Worm (Caenorhabditis elegans): Measurements from ENCODE around the gene Y54G2A.73.

The Y54G2A.73 gene

DNA sequence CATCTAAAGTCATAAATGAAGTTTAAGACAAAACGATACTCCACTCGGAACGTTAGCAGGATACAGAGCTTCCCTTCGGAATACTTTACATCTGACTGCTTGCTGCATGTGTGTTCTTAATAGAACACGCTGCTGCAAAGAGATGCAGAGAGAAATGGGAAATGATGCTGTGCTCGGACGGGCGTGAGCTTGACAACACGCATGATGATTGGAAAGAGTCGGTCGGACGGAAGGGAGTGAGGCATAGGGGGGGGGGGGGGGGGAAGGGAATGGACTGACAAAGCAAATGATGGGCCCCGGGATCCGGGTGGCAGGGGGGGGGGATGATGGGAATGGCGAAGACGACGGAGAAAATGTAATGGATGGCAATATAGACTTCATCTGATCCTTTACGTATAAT lies 11.4 kb downstream of the Y54G2A.73 start:
- TF ChIP-seq nfya-1 (tag; optimal IDR thresholded peaks at IDR 0.05; ENCODE audit: insufficient read depth) (peak; percentile 68), ama-1 (optimal IDR thresholded peaks at IDR 0.05) (no peak), nhr-43 (tag; optimal IDR thresholded peaks at IDR 0.05; ENCODE audit: poor library complexity, severe bottlenecking) (no peak)

DNA sequence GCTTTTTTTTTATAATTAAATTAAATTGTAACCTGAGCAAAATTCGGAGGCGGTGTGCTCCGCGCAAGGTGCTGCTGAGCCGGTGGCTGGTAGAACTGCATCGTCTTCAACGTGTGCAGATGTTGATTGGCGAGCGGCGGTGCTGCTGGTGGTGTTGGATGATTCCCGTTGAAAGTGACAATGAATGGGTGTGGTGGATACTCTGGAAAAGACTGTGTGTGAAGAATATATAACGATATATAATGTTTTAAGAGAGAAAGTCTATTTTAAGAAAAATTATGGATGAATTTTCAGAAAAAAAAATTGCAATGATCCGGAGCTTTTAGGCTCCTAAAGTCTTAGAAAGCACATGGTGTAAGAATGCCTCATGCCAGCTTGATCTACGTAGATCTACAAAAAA lies 13.3 kb downstream of the Y54G2A.73 start, which contains the start of gene Y54G2A.26:
Gene Y54G2A.26 (minus strand): TSS at position 101 of the 400 bp plus-strand sequence.
- no peak for TF ChIP-seq jun-1 (tag; optimal IDR thresholded peaks at IDR 0.05)
- TF ChIP-seq sea-2 (GFP tag; optimal IDR thresholded peaks at IDR 0.05) = no peak
- no peak for TF ChIP-seq nhr-25 (tag; optimal IDR thresholded peaks at IDR 0.05)
- TF ChIP-seq egl-27 (tag; optimal IDR thresholded peaks at IDR 0.05) = no peak

DNA sequence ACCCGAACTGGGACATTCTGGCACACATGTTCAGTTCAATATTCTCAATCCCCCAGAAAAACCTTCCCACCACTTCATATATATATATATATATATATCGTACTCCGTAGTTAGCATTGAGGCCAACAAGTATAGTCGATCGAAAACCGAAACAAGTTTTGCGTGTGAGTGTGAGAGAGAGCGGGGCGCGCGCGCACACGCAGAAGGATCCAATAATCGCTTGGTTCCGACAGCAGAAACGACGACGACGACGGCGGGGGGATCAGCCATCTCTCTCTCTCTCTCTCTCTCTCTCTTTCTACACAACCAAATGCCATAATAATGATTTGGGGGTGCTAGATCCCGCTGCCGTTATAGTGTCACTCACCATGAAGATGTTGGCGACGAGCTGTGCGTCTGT lies 13.8 kb downstream of the Y54G2A.73 start:
- TF ChIP-seq nfya-1 (tag; optimal IDR thresholded peaks at IDR 0.05; ENCODE audit: insufficient read depth) = peak; percentile 17
- TF ChIP-seq nhr-25 (tag; optimal IDR thresholded peaks at IDR 0.05) = no peak
- no peak for TF ChIP-seq lsy-12 (tag; optimal IDR thresholded peaks at IDR 0.05)
- TF ChIP-seq eor-1 (tag; optimal IDR thresholded peaks at IDR 0.05) = no peak
- no peak for TF ChIP-seq ceh-28 (tag; optimal IDR thresholded peaks at IDR 0.05)
- no peak for TF ChIP-seq lin-15B (tag; optimal IDR thresholded peaks at IDR 0.05)
- peak; percentile 43 for TF ChIP-seq lin-39 (tag; optimal IDR thresholded peaks at IDR 0.05)

DNA sequence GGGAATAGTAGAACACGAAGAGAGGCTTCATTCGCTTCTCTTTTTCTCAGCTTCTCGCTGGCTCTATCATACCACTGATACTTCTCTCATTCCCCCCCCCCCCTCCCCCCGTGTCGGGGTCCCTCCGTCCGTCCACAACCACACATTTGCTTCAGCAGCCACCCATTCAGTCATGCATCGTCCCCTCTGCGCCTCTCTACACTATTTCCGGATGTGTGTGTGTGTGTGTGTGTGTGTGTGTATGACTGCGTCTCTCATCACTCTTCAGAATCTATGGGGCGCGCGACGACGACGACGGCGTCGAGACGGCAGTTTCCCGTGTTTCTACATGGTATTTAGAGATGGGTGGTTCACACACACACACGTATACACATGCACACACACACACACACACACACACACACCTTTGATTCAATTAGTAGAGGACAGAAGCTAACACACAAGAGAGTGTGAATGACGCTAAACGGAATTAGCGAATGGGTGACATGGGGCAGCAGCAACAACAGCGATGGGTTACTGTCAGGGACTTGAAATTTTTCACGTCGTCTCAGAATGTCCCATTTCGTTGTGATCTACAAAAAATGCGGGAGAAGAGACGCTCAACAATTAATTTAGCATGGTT lies 15.3 kb downstream of the Y54G2A.73 start:
- TF ChIP-seq nhr-25 (tag; optimal IDR thresholded peaks at IDR 0.05) (peak; percentile 40), nhr-76 (tag; optimal IDR thresholded peaks at IDR 0.05) (no peak), elt-1 (tag; optimal IDR thresholded peaks at IDR 0.05) (no peak), nhr-28 (tag; optimal IDR thresholded peaks at IDR 0.05) (no peak), hmg-11 (tag; optimal IDR thresholded peaks at IDR 0.05) (peak; percentile 93), sea-2 (GFP tag; optimal IDR thresholded peaks at IDR 0.05) (no peak), nfya-1 (tag; optimal IDR thresholded peaks at IDR 0.05; ENCODE audit: insufficient read depth) (peak; percentile 82), tbx-2 (tag; optimal IDR thresholded peaks at IDR 0.05) (no peak), unc-62 (GFP tag; optimal IDR thresholded peaks at IDR 0.05) (peak; percentile 0), ceh-28 (tag; optimal IDR thresholded peaks at IDR 0.05) (no peak), pqm-1 (tag; optimal IDR thresholded peaks at IDR 0.05) (no peak), zag-1 (tag; optimal IDR thresholded peaks at IDR 0.05) (peak; percentile 60), nhr-23 (tag; optimal IDR thresholded peaks at IDR 0.05) (no peak), eor-1 (tag; optimal IDR thresholded peaks at IDR 0.05) (no peak), ceh-82 (tag; optimal IDR thresholded peaks at IDR 0.05) (peak; percentile 0), mml-1 (tag; optimal IDR thresholded peaks at IDR 0.05) (no peak), fkh-10 (GFP tag; optimal IDR thresholded peaks at IDR 0.05) (peak; percentile 24), skn-1 (tag; optimal IDR thresholded peaks at IDR 0.05) (peak; percentile 11), ztf-11 (tag; optimal IDR thresholded peaks at IDR 0.05) (no peak), pha-4 (tag; optimal IDR thresholded peaks at IDR 0.05) (peak; percentile 21), nhr-12 (tag; optimal IDR thresholded peaks at IDR 0.05) (no peak), lsy-12 (tag; optimal IDR thresholded peaks at IDR 0.05) (peak; percentile 61), mdl-1 (tag; optimal IDR thresholded peaks at IDR 0.05) (peak; percentile 36)

DNA sequence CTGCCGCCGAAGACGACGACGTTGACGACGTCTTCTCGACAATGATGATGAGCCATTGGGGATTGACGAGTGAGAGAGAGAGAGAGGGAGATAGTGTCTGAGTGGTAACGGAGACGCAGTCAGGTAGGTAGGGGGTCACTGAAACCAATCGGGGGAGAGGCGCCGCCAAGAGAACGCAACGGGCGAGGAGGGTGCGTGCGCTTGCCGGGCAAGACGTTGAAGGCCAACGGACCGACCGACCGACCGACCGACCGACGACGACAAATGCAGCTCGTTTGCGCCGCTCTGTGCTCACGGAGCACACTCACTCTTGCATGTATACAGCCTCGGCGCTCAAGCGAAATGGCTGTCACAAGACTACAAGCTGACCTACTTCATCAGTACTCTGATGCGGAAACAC lies 18.2 kb downstream of the Y54G2A.73 start:
- no peak for TF ChIP-seq ceh-9 (tag; optimal IDR thresholded peaks at IDR 0.05)
- TF ChIP-seq ztf-4 (tag; optimal IDR thresholded peaks at IDR 0.05) = no peak
- no peak for TF ChIP-seq unc-62 (GFP tag; optimal IDR thresholded peaks at IDR 0.05)
- peak; percentile 75 for TF ChIP-seq nfya-1 (tag; optimal IDR thresholded peaks at IDR 0.05; ENCODE audit: insufficient read depth)
- TF ChIP-seq hmg-11 (tag; optimal IDR thresholded peaks at IDR 0.05) = peak; percentile 8
- no peak for TF ChIP-seq jun-1 (tag; optimal IDR thresholded peaks at IDR 0.05)
- peak; percentile 87 for TF ChIP-seq lin-39 (tag; optimal IDR thresholded peaks at IDR 0.05)
- no peak for TF ChIP-seq ama-1 (optimal IDR thresholded peaks at IDR 0.05)
- TF ChIP-seq ceh-82 (tag; optimal IDR thresholded peaks at IDR 0.05) = no peak
- no peak for TF ChIP-seq fkh-2 (tag; optimal IDR thresholded peaks at IDR 0.05)
- peak; percentile 12 for TF ChIP-seq tbx-2 (tag; optimal IDR thresholded peaks at IDR 0.05)
